Worm (Caenorhabditis elegans): ENCODE measurements around the gene R08D7.7.

The R08D7.7 gene

DNA sequence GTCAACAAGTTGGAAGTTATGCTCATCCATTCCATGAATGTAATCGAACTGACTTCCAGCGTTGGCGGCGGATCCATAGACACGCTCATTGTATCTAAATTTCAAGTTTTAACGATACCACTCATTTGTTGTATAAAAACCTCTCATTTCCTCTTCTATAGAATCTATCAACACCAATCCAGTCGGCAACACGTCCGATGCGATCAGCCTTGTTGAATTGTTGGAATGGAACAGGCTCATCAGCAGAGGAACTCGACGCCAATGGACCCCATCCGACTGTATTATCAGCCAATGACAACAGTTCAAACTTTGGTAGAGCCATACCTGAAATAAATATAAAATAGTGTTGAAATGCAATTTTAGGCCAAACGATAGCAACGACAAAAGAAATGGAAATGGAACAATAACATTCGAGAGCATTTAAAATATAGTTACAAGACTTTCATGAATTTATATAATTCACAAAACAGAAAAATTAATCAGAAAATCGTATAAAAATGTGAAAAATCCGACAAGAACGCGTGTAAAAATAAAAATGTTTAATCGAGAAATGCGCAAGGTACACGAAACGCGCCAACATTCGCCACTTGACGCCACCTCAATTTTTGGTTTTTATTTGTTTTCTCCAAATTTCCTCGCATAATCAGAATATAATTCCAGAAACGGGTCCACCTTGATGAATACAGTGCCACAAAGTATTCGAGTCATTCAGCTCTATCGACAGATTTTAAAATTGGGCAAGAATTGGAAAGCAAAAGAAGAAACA, 18.4 kb upstream of the R08D7.7 start, which contains the start of the genes eif-3.D and R08D7.4 (continued):
- TF ChIP-seq tlp-1 (tag; optimal IDR thresholded peaks at IDR 0.05), result no peak
- no peak for TF ChIP-seq aly-2 (tag; optimal IDR thresholded peaks at IDR 0.05)
- TF ChIP-seq hpl-2 (GFP tag; optimal IDR thresholded peaks at IDR 0.05), result no peak
- TF ChIP-seq mdl-1 (tag; optimal IDR thresholded peaks at IDR 0.05), result peak in 1 of 2 experiments; percentile 56
- no peak for TF ChIP-seq nhr-11 (tag; optimal IDR thresholded peaks at IDR 0.05)
- no peak for TF ChIP-seq fkh-10 (GFP tag; optimal IDR thresholded peaks at IDR 0.05)
- TF ChIP-seq efl-3 (GFP tag; optimal IDR thresholded peaks at IDR 0.05), result no peak
- TF ChIP-seq dsc-1 (tag; optimal IDR thresholded peaks at IDR 0.05), result peak; percentile 60
- no peak for TF ChIP-seq elt-2 (tag; optimal IDR thresholded peaks at IDR 0.05)
- TF ChIP-seq zip-4 (GFP tag; optimal IDR thresholded peaks at IDR 0.05), result peak; percentile 43
- peak; percentile 39 for TF ChIP-seq ceh-90 (tag; optimal IDR thresholded peaks at IDR 0.05)
- peak; percentile 71 to 81 for TF ChIP-seq lin-35 (GFP tag; optimal IDR thresholded peaks at IDR 0.05)
- peak; percentile 54 for TF ChIP-seq F16B12.6 (tag; optimal IDR thresholded peaks at IDR 0.05)
- no peak for TF ChIP-seq pag-3 (tag; optimal IDR thresholded peaks at IDR 0.05; ENCODE audit: borderline replicate concordance, insufficient read depth)
- TF ChIP-seq ceh-88 (GFP tag; IDR thresholded peaks at IDR 0.05), result no peak
- no peak for TF ChIP-seq pax-3 (tag; optimal IDR thresholded peaks at IDR 0.05)
- TF ChIP-seq C04F5.9 (tag; optimal IDR thresholded peaks at IDR 0.05), result peak; percentile 70
- TF ChIP-seq nhr-85 (tag), result peak; percentile 74
- TF ChIP-seq unc-130 (tag; optimal IDR thresholded peaks at IDR 0.05), result peak; percentile 61
- no peak for TF ChIP-seq unc-98 (GFP tag; IDR thresholded peaks at IDR 0.05)
- peak; percentile 43 to 59 (median 53) for TF ChIP-seq ceh-82 (tag; optimal IDR thresholded peaks at IDR 0.05)
- TF ChIP-seq nhr-90 (tag; optimal IDR thresholded peaks at IDR 0.05; ENCODE audit: poor library complexity), result peak; percentile 57
- no peak for TF ChIP-seq hlh-17 (GFP tag; optimal IDR thresholded peaks at IDR 0.05; ENCODE audit: borderline replicate concordance)
- no peak for TF ChIP-seq nhr-28 (tag; optimal IDR thresholded peaks at IDR 0.05)
- peak; percentile 64 for TF ChIP-seq irx-1 (tag; optimal IDR thresholded peaks at IDR 0.05)
- peak; percentile 22 for TF ChIP-seq ztf-4 (tag; optimal IDR thresholded peaks at IDR 0.05)
- TF ChIP-seq vab-15 (tag; optimal IDR thresholded peaks at IDR 0.05), result no peak
- TF ChIP-seq egl-27 (tag; optimal IDR thresholded peaks at IDR 0.05), result no peak
- peak; percentile 74 for TF ChIP-seq nhr-47 (tag; optimal IDR thresholded peaks at IDR 0.05)
- TF ChIP-seq unc-30 (tag; optimal IDR thresholded peaks at IDR 0.05), result no peak
- no peak for TF ChIP-seq nhr-237 (tag; optimal IDR thresholded peaks at IDR 0.05)
- peak in 1 of 2 experiments; percentile 46 for TF ChIP-seq ztf-11 (tag; optimal IDR thresholded peaks at IDR 0.05)
- peak; percentile 67 to 78 for TF ChIP-seq efl-1 (optimal IDR thresholded peaks at IDR 0.05)
- TF ChIP-seq efl-1 (GFP tag; optimal IDR thresholded peaks at IDR 0.05 in 1 of 2), result peak; percentile 69 to 96
- TF ChIP-seq alr-1 (tag; optimal IDR thresholded peaks at IDR 0.05; ENCODE audit: borderline replicate concordance), result peak; percentile 91
- no peak for TF ChIP-seq nhr-84 (tag; optimal IDR thresholded peaks at IDR 0.05)
- no peak for TF ChIP-seq ces-1 (GFP tag; optimal IDR thresholded peaks at IDR 0.05)
- peak; percentile 50 for TF ChIP-seq skn-1 (tag; optimal IDR thresholded peaks at IDR 0.05)
- TF ChIP-seq sup-37 (GFP tag; optimal IDR thresholded peaks at IDR 0.05), result no peak
- TF ChIP-seq nhr-76 (tag; optimal IDR thresholded peaks at IDR 0.05), result no peak

DNA sequence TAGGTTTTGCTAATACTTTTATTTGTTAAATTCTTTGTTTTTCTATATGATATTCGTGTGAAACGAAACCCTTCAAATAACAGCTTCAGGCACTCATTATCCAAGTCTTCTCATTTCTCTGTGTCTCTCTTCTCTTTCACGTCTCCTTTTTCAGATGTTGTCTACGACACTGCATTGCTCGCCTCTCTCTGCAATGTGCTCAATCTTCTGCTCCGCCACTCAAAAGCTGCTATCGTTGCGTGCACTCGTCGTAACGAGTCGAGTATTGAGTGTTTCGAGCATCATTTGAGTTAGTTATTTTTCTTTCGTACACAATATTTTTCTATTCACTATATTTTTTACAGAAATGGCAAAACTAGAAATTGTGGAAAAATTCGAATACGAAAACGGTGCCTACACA, 16.7 kb upstream of the R08D7.7 start:
- TF ChIP-seq fos-1 (tag; optimal IDR thresholded peaks at IDR 0.05) (no peak), efl-1 (optimal IDR thresholded peaks at IDR 0.05) (no peak), efl-1 (GFP tag; optimal IDR thresholded peaks at IDR 0.05 in 1 of 2) (peak in 1 of 2 experiments; percentile 55), fkh-10 (GFP tag; optimal IDR thresholded peaks at IDR 0.05) (peak; percentile 24), lin-14 (GFP tag; optimal IDR thresholded peaks at IDR 0.05) (peak; percentile 56)
